Worm (Caenorhabditis elegans) whole organism, late embryonic: Measurements from ENCODE around the gene T01B6.1.

ENCODE experiments used
- C08G9.2 ChIP-seq: sonication (generic microtip); optimal IDR thresholded peaks from 2 replicates; lab custom pipeline; 2016; ENCODE audit warnings: mild to moderate bottlenecking, missing genetic modification characterization, moderate library complexity, missing compliant biosample characterization
- C38D4.7 ChIP-seq: fragments of 200-800 bp; sonication (Bioruptor generic); optimal IDR thresholded peaks from 2 replicates; lab custom pipeline; 2018; ENCODE audit warnings: mild to moderate bottlenecking, missing genetic modification characterization, moderate library complexity, missing compliant biosample characterization
- F13H6.1 ChIP-seq: sonication (generic microtip); optimal IDR thresholded peaks from 2 replicates; lab custom pipeline; 2016; ENCODE audit warnings: missing genetic modification characterization, missing compliant biosample characterization
- ahr-1 ChIP-seq: sonication (generic microtip); optimal IDR thresholded peaks from 2 replicates; lab custom pipeline; 2016; ENCODE audit warnings: missing genetic modification characterization, missing compliant biosample characterization
- ceh-18 ChIP-seq: sonication (generic microtip); optimal IDR thresholded peaks from 2 replicates; lab custom pipeline; 2016; ENCODE audit warnings: missing genetic modification characterization, missing compliant biosample characterization
- ceh-22 ChIP-seq: sonication (generic microtip); optimal IDR thresholded peaks from 2 replicates; lab custom pipeline; 2017; ENCODE audit warnings: missing biosample characterization, missing genetic modification characterization
- ceh-24 ChIP-seq: sonication (generic microtip); optimal IDR thresholded peaks from 2 replicates; lab custom pipeline; 2016; ENCODE audit warnings: mild to moderate bottlenecking, missing genetic modification characterization, missing compliant biosample characterization
- ceh-30 ChIP-seq: fragments of 150-350 bp; optimal IDR thresholded peaks from 2 replicates; lab custom pipeline; 2014; ENCODE audit warnings: missing biosample characterization, missing genetic modification characterization
- ceh-31 ChIP-seq: sonication (generic microtip); optimal IDR thresholded peaks from 2 replicates; lab custom pipeline; 2016; ENCODE audit warnings: missing genetic modification characterization, missing compliant biosample characterization
- ceh-34 ChIP-seq: sonication (generic microtip); optimal IDR thresholded peaks from 2 replicates; lab custom pipeline; 2016; ENCODE audit warnings: mild to moderate bottlenecking, missing genetic modification characterization, missing compliant biosample characterization
- ceh-6 ChIP-seq: fragments of 200-800 bp; sonication (Bioruptor generic); optimal IDR thresholded peaks from 2 replicates; lab custom pipeline; 2018; ENCODE audit warnings: mild to moderate bottlenecking, missing genetic modification characterization, missing compliant biosample characterization
- ceh-9 ChIP-seq: sonication (generic microtip); optimal IDR thresholded peaks from 2 replicates; lab custom pipeline; 2016; ENCODE audit warnings: mild to moderate bottlenecking, missing genetic modification characterization, inconsistent platforms, missing compliant biosample characterization
- che-1 ChIP-seq: sonication (generic microtip); optimal IDR thresholded peaks from 2 replicates; lab custom pipeline; 2016; ENCODE audit warnings: mild to moderate bottlenecking, missing genetic modification characterization, missing compliant biosample characterization
- dmd-4 ChIP-seq: sonication (generic microtip); optimal IDR thresholded peaks from 2 replicates; lab custom pipeline; 2016; ENCODE audit warnings: borderline replicate concordance, missing genetic modification characterization, missing compliant biosample characterization
- elt-2 ChIP-seq: sonication (generic microtip); optimal IDR thresholded peaks from 2 replicates; lab custom pipeline; 2016; ENCODE audit warnings: missing genetic modification reagents, missing genetic modification characterization, missing compliant biosample characterization
- ets-4 ChIP-seq: sonication (generic microtip); optimal IDR thresholded peaks from 2 replicates; lab custom pipeline; 2016; ENCODE audit warnings: missing genetic modification characterization, missing compliant biosample characterization
- fax-1 ChIP-seq: sonication (generic microtip); optimal IDR thresholded peaks from 2 replicates; lab custom pipeline; 2016; ENCODE audit warnings: missing genotype, missing genetic modification characterization, missing compliant biosample characterization
- fkh-6 ChIP-seq: sonication (generic microtip); optimal IDR thresholded peaks from 2 replicates; lab custom pipeline; 2016; ENCODE audit warnings: missing genetic modification characterization, missing compliant biosample characterization
- hlh-13 ChIP-seq: fragments of 200-800 bp; sonication (Bioruptor generic); optimal IDR thresholded peaks from 2 replicates; lab custom pipeline; 2018; ENCODE audit warnings: mild to moderate bottlenecking, missing genetic modification characterization, missing compliant biosample characterization
- hlh-30 ChIP-seq: sonication (generic microtip); optimal IDR thresholded peaks from 2 replicates; lab custom pipeline; 2017; ENCODE audit warnings: antibody characterized with exemption, missing genetic modification characterization, missing compliant biosample characterization; ENCODE audit not compliant: insufficient read depth
- hlh-8 ChIP-seq: sonication (generic microtip); optimal IDR thresholded peaks from 2 replicates; lab custom pipeline; 2016; ENCODE audit warnings: missing genotype, missing genetic modification characterization, missing compliant biosample characterization
- nfya-1 ChIP-seq: sonication (generic microtip); optimal IDR thresholded peaks from 2 replicates; lab custom pipeline; 2017; ENCODE audit warnings: missing genetic modification characterization, mild to moderate bottlenecking, missing compliant biosample characterization, antibody characterized with exemption, moderate library complexity
- nhr-232 ChIP-seq: sonication (generic microtip); optimal IDR thresholded peaks from 2 replicates; lab custom pipeline; 2016; ENCODE audit warnings: missing genetic modification characterization, missing compliant biosample characterization
- odd-2 ChIP-seq: sonication (generic microtip); optimal IDR thresholded peaks from 2 replicates; lab custom pipeline; 2017; ENCODE audit warnings: antibody characterized with exemption, mild to moderate bottlenecking, missing genetic modification characterization, missing compliant biosample characterization
- pag-3 ChIP-seq: sonication (generic microtip); optimal IDR thresholded peaks from 2 replicates; lab custom pipeline; 2016; ENCODE audit warnings: missing compliant biosample characterization, missing genetic modification characterization, borderline replicate concordance
- pat-9 ChIP-seq: fragments of 200-800 bp; sonication (Bioruptor generic); optimal IDR thresholded peaks from 2 replicates; lab custom pipeline; 2018; ENCODE audit warnings: mild to moderate bottlenecking, missing genetic modification characterization, moderate library complexity, missing compliant biosample characterization
- pros-1 ChIP-seq: fragments of 150-350 bp; optimal IDR thresholded peaks from 2 replicates; lab custom pipeline; 2014; ENCODE audit warnings: missing biosample characterization, missing genetic modification reagents, missing genetic modification characterization
- rnt-1 ChIP-seq: sonication (generic microtip); optimal IDR thresholded peaks from 2 replicates; lab custom pipeline; 2016; ENCODE audit warnings: missing genetic modification characterization, missing compliant biosample characterization
- sdc-2 ChIP-seq: sonication (generic microtip); optimal IDR thresholded peaks from 2 replicates; lab custom pipeline; 2016; ENCODE audit warnings: missing genotype, missing genetic modification characterization, missing compliant biosample characterization
- tbx-2 ChIP-seq: sonication (generic microtip); optimal IDR thresholded peaks from 2 replicates; lab custom pipeline; 2016; ENCODE audit warnings: missing genetic modification characterization, missing compliant biosample characterization
- tbx-7 ChIP-seq: sonication (generic microtip); optimal IDR thresholded peaks from 2 replicates; lab custom pipeline; 2016; ENCODE audit warnings: missing genotype, missing genetic modification characterization, missing compliant biosample characterization
- unc-3 ChIP-seq, 2 experiments: fragments of 200-800 bp in 1 of 2; sonication (Bioruptor generic) in 1 of 2; sonication (generic microtip) in 1 of 2; conservative IDR thresholded peaks in 1 of 2; optimal IDR thresholded peaks in 1 of 2; 2 replicates each; pipeline versions ENCODE4 v1.3.6 to Lab custom; 2016 to 2022; ENCODE audit warnings: missing compliant biosample characterization in 2 of 2, missing genetic modification characterization in 2 of 2, missing genetic modification reagents in 1 of 2
- unc-42 ChIP-seq: sonication (generic microtip); optimal IDR thresholded peaks from 2 replicates; lab custom pipeline; 2016; ENCODE audit warnings: missing genotype, missing genetic modification characterization, missing compliant biosample characterization
- unc-55 ChIP-seq: sonication (generic microtip); optimal IDR thresholded peaks from 2 replicates; lab custom pipeline; 2017; ENCODE audit warnings: missing biosample characterization, missing genetic modification reagents, missing genetic modification characterization
- unc-86 ChIP-seq: sonication (generic microtip); optimal IDR thresholded peaks from 2 replicates; lab custom pipeline; 2016; ENCODE audit warnings: missing genetic modification characterization, missing compliant biosample characterization

Gene T01B6.1

ce11 chrX:2381282-2381681, 45.8 kb downstream of the T01B6.1 start, which contains the start of gene F47G3.4:
Gene F47G3.4, plus strand, starts transcription at chrX:2381582.
- TF ChIP-seq ets-4 (no peak), C08G9.2 (tag; lab: Kevin White, UChicago) (no peak), sdc-2 (no peak)

ce11 chrX:2382227-2382626, 46.7 kb downstream of the T01B6.1 start:
- TF ChIP-seq unc-86 (no peak), tbx-7 (tag; lab: Kevin White, UChicago) (no peak), ceh-31 (tag; lab: Kevin White, UChicago) (peak; percentile 26), sdc-2 (peak; percentile 2)

- no peak for TF ChIP-seq hlh-30
- TF ChIP-seq nhr-232 (tag; lab: Kevin White, UChicago) = no peak
- no peak for TF ChIP-seq ceh-24 (tag; lab: Kevin White, UChicago)
- TF ChIP-seq ceh-9 (tag; lab: Kevin White, UChicago) = no peak
- no peak for TF ChIP-seq tbx-7 (tag; lab: Kevin White, UChicago)
- TF ChIP-seq pros-1 (tag; lab: Kevin White, UChicago) = no peak
- no peak for TF ChIP-seq unc-86
- TF ChIP-seq C38D4.7 (GFP tag; lab: Kevin White, UChicago) = no peak
- no peak for TF ChIP-seq pat-9
Measured at ce11 chrX:2385453-2385852, 50.0 kb downstream of the T01B6.1 start, which contains the start of gene F47G3.1. Gene F47G3.1, plus strand, starts transcription at chrX:2385753.

ce11 chrX:2386922-2387566, 51.6 kb downstream of the T01B6.1 start:
- TF ChIP-seq ceh-22 (tag; lab: Kevin White, UChicago) (no peak), tbx-2 (tag; lab: Kevin White, UChicago) (no peak), unc-3 (GFP tag; conservative IDR thresholded peaks at IDR 0.05; lab: Robert Waterston, UW) (no peak), unc-3 (tag; optimal IDR thresholded peaks at IDR 0.05; lab: Kevin White, UChicago) (no peak), fkh-6 (tag; lab: Kevin White, UChicago) (no peak), F13H6.1 (tag; lab: Kevin White, UChicago) (no peak), odd-2 (tag; lab: Kevin White, UChicago) (no peak), rnt-1 (tag; lab: Kevin White, UChicago) (no peak), ceh-18 (no peak), che-1 (tag; lab: Kevin White, UChicago) (no peak), ceh-6 (GFP tag; lab: Kevin White, UChicago) (no peak)

ce11 chrX:2394983-2395382, 59.5 kb downstream of the T01B6.1 start, which contains the start of gene C43H6.6:
Gene C43H6.6, plus strand, starts transcription at chrX:2395283.
- no peak for TF ChIP-seq unc-55 (GFP tag; lab: Kevin White, UChicago)
- TF ChIP-seq dmd-4 (tag; lab: Kevin White, UChicago) = no peak
- TF ChIP-seq unc-42 (tag; lab: Kevin White, UChicago) = no peak
- no peak for TF ChIP-seq unc-3 (GFP tag; conservative IDR thresholded peaks at IDR 0.05; lab: Robert Waterston, UW)
- no peak for TF ChIP-seq unc-3 (tag; optimal IDR thresholded peaks at IDR 0.05; lab: Kevin White, UChicago)
- no peak for TF ChIP-seq ceh-34
- no peak for TF ChIP-seq sdc-2
- no peak for TF ChIP-seq nfya-1
- no peak for TF ChIP-seq hlh-8
- TF ChIP-seq ceh-30 (tag; lab: Kevin White, UChicago) = no peak
- TF ChIP-seq elt-2 (tag; lab: Kevin White, UChicago) = no peak
- no peak for TF ChIP-seq fax-1 (tag; lab: Kevin White, UChicago)
- no peak for TF ChIP-seq ahr-1 (tag; lab: Kevin White, UChicago)
- TF ChIP-seq hlh-13 = no peak
- TF ChIP-seq pag-3 (tag; lab: Kevin White, UChicago) = no peak
